Worm (Caenorhabditis elegans) whole organism, L3 larva: ENCODE results near the gene R02D5.10.

Experiments
- daf-12 ChIP-seq: fragments of 150-350 bp; optimal IDR thresholded peaks from 2 replicates; lab custom pipeline; 2014; ENCODE audit warnings: missing biosample characterization, missing genetic modification reagents, missing genetic modification characterization
- egl-27 ChIP-seq: sonication (generic microtip); optimal IDR thresholded peaks from 4 replicates; lab custom pipeline; 2017; ENCODE audit warnings: missing biosample characterization, missing genetic modification reagents, missing genetic modification characterization
- fos-1 ChIP-seq: fragments of 150-350 bp; optimal IDR thresholded peaks from 2 replicates; lab custom pipeline; 2014; ENCODE audit warnings: missing biosample characterization, missing genetic modification characterization
- nhr-77 ChIP-seq: fragments of 150-350 bp; optimal IDR thresholded peaks from 2 replicates; lab custom pipeline; 2014; ENCODE audit warnings: missing biosample characterization, missing genetic modification characterization
- snpc-4 ChIP-seq: fragments of 150-350 bp; optimal IDR thresholded peaks from 2 replicates; lab custom pipeline; 2014; ENCODE audit warnings: missing biosample characterization, missing genetic modification characterization
- unc-39 ChIP-seq: sonication (generic microtip); optimal IDR thresholded peaks from 4 replicates; lab custom pipeline; 2017; ENCODE audit warnings: missing biosample characterization, missing genetic modification characterization
- ztf-4 ChIP-seq: fragments of 150-350 bp; optimal IDR thresholded peaks from 2 replicates; lab custom pipeline; 2014; ENCODE audit warnings: missing biosample characterization, missing genetic modification characterization

DNA sequence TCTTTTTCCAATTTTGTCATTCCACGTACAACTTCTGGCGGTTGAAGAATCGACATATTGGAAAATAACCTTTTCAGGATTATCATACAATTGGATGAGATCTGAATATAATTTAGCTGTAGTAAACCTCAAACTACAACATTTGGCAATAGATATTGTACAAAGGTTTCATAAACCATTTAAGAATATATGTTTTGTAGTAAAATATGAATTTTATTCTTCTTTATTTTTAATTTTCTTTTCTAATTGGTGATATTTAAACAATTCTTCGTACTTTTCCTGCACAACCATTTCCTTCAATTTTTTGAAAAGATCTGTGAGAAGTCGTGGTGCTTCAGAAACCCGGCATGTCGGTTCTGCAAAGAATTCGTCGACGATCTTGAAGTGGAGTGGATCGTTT is 38.9 kb downstream of the R02D5.10 start, which contains the start of gene C53A5.17:
- TF ChIP-seq snpc-4 (tag; lab: Kevin White, UChicago) (no peak), nhr-77 (tag; lab: Kevin White, UChicago) (no peak), fos-1 (tag; lab: Kevin White, UChicago) (no peak), unc-39 (tag; lab: Kevin White, UChicago) (no peak), daf-12 (no peak), egl-27 (tag; lab: Kevin White, UChicago) (no peak), ztf-4 (no peak)
